Fruit fly (Drosophila melanogaster): ENCODE measurements around the gene Yod1.

dm6 chr3L:5102050-5102449 is 31.6 kb upstream of the Yod1 start:
- TF ChIP-seq psq (optimal IDR thresholded peaks at IDR 0.05) (no peak), h (optimal IDR thresholded peaks at IDR 0.05) (no peak), Sin3A (optimal IDR thresholded peaks at IDR 0.05) (no peak)

All from Kc167 (cell line).